Fruit fly (Drosophila melanogaster) whole organism, adult: ENCODE data around the gene CG8360.

Source experiments
- CG11617 ChIP-seq: fragments of 200-800 bp; sonication (Bioruptor generic); optimal IDR thresholded peaks from 2 replicates; lab custom pipeline; 2017; ENCODE audit warnings: mild to moderate bottlenecking, missing biosample characterization, missing genetic modification reagents, missing genetic modification characterization
- CG12768 ChIP-seq: fragments of 200-800 bp; sonication (Bioruptor generic); optimal IDR thresholded peaks from 2 replicates; lab custom pipeline; 2017; ENCODE audit warnings: missing biosample characterization, missing genetic modification characterization, mild to moderate bottlenecking, moderate library complexity, missing genetic modification reagents
- CG14711 ChIP-seq: fragments of 200-800 bp; sonication (Bioruptor generic); optimal IDR thresholded peaks from 2 replicates; lab custom pipeline; 2018; ENCODE audit warnings: missing biosample characterization, mild to moderate bottlenecking, missing genetic modification characterization, moderate library complexity
- CG1620 ChIP-seq: fragments of 200-800 bp; sonication (Bioruptor generic); optimal IDR thresholded peaks from 2 replicates; lab custom pipeline; 2016; ENCODE audit warnings: missing biosample characterization, missing genetic modification characterization
- CG33017 ChIP-seq: fragments of 200-800 bp; sonication (Bioruptor generic); optimal IDR thresholded peaks from 2 replicates; lab custom pipeline; 2018; ENCODE audit warnings: missing biosample characterization, mild to moderate bottlenecking, missing genetic modification characterization, moderate library complexity
- CG5204 ChIP-seq: fragments of 200-800 bp; sonication (Bioruptor generic); optimal IDR thresholded peaks from 2 replicates; lab custom pipeline; 2016; ENCODE audit warnings: missing biosample characterization, missing genetic modification characterization
- CG7045 ChIP-seq: fragments of 200-800 bp; sonication (Bioruptor generic); optimal IDR thresholded peaks from 2 replicates; lab custom pipeline; 2017; ENCODE audit warnings: missing biosample characterization, mild to moderate bottlenecking, missing genetic modification characterization
- CG7101 ChIP-seq: fragments of 200-800 bp; sonication (Bioruptor generic); optimal IDR thresholded peaks from 2 replicates; lab custom pipeline; 2018; ENCODE audit warnings: missing biosample characterization, mild to moderate bottlenecking, missing genetic modification characterization, moderate library complexity
- Clk ChIP-seq: fragments of 200-800 bp; sonication (Bioruptor generic); optimal IDR thresholded peaks from 2 replicates; lab custom pipeline; 2017; ENCODE audit warnings: missing biosample characterization, missing genetic modification characterization
- Crg-1 ChIP-seq: fragments of 200-800 bp; sonication (Bioruptor generic); optimal IDR thresholded peaks from 2 replicates; lab custom pipeline; 2016; ENCODE audit warnings: missing biosample characterization, missing genetic modification characterization
- Hr96 ChIP-seq: fragments of 200-800 bp; sonication (Bioruptor generic); optimal IDR thresholded peaks from 2 replicates; lab custom pipeline; 2016; ENCODE audit warnings: missing biosample characterization, missing genetic modification characterization
- Mnt ChIP-seq: fragments of 200-800 bp; sonication (Bioruptor generic); optimal IDR thresholded peaks from 2 replicates; lab custom pipeline; 2016; ENCODE audit warnings: missing biosample characterization, mild to moderate bottlenecking, missing genetic modification characterization
- bab1 ChIP-seq: fragments of 200-800 bp; sonication (Bioruptor generic); optimal IDR thresholded peaks from 3 replicates; lab custom pipeline; 2019; ENCODE audit warnings: missing biosample characterization, mild to moderate bottlenecking, missing genetic modification characterization, moderate library complexity
- cic ChIP-seq: fragments of 200-800 bp; sonication (Bioruptor generic); optimal IDR thresholded peaks from 2 replicates; lab custom pipeline; 2017; ENCODE audit warnings: missing biosample characterization, mild to moderate bottlenecking, missing genetic modification characterization, moderate library complexity
- cnc ChIP-seq, 2 experiments: fragments of >200 bp; optimal IDR thresholded peaks; 2 replicates each; lab custom pipeline; 2017
- kay ChIP-seq: fragments of 200-800 bp; sonication (Bioruptor generic); peaks from one replicate; lab custom pipeline; 2016; ENCODE audit warnings: missing biosample characterization, missing genetic modification characterization, borderline replicate concordance
- ovo ChIP-seq: fragments of 200-800 bp; sonication (Bioruptor generic); optimal IDR thresholded peaks from 2 replicates; lab custom pipeline; 2016; ENCODE audit warnings: missing biosample characterization, missing genetic modification characterization
- pad ChIP-seq: fragments of 200-800 bp; sonication (Bioruptor generic); optimal IDR thresholded peaks from 3 replicates; lab custom pipeline; 2017; ENCODE audit warnings: missing biosample characterization, missing genetic modification characterization, mild to moderate bottlenecking, moderate library complexity, missing genetic modification reagents
- tj ChIP-seq: fragments of 200-800 bp; sonication (Bioruptor generic); optimal IDR thresholded peaks from 3 replicates; lab custom pipeline; 2017; ENCODE audit warnings: missing biosample characterization, mild to moderate bottlenecking, missing genetic modification characterization, moderate library complexity
- toe ChIP-seq: fragments of 200-800 bp; sonication (Bioruptor generic); optimal IDR thresholded peaks from 2 replicates; lab custom pipeline; 2016; ENCODE audit warnings: missing biosample characterization, missing genetic modification characterization

The CG8360 gene

dm6 chr2L:8212666-8213270 is at the start of gene CG8360, which contains the start of gene CG8372:
TSS of gene CG8360 (plus strand) at chr2L:8212959.
TSS of gene CG8372 (minus strand) at chr2L:8212902.
- TF ChIP-seq Hr96 (peak; percentile 99), CG14711 (tag; lab: Kevin White, UChicago) (peak; percentile 96), tj (GFP tag; lab: Kevin White, UChicago) (peak; percentile 92), toe (GFP tag; lab: Kevin White, UChicago) (peak; percentile 99), CG1620 (GFP tag; lab: Kevin White, UChicago) (peak; percentile 99), ovo (GFP tag; lab: Kevin White, UChicago) (peak; percentile 98), CG33017 (tag; lab: Kevin White, UChicago) (peak; percentile 99), CG5204 (GFP tag; lab: Kevin White, UChicago) (peak; percentile 99), Clk (GFP tag; lab: Kevin White, UChicago) (peak; percentile 98), CG7101 (tag; lab: Kevin White, UChicago) (peak; percentile 99), pad (peak; percentile 92), CG7045 (GFP tag; lab: Kevin White, UChicago) (peak; percentile 99), cic (GFP tag; lab: Kevin White, UChicago) (peak; percentile 96), CG12768 (GFP tag; lab: Kevin White, UChicago) (peak; percentile 99), bab1 (GFP tag; lab: Kevin White, UChicago) (peak; percentile 98), cnc (optimal IDR thresholded peaks at IDR 0.05; lab: Kevin White, UChicago) (no peak), Crg-1 (peak; percentile 99), Mnt (GFP tag; lab: Kevin White, UChicago) (peak; percentile 98), CG11617 (GFP tag; lab: Kevin White, UChicago) (peak; percentile 98), kay (GFP tag; lab: Kevin White, UChicago) (peak; percentile 95)

- peak; percentile 5 for TF ChIP-seq cic (GFP tag; lab: Kevin White, UChicago)
- TF ChIP-seq kay (GFP tag; lab: Kevin White, UChicago), result no peak
- TF ChIP-seq tj (GFP tag; lab: Kevin White, UChicago), result peak; percentile 65
- TF ChIP-seq toe (GFP tag; lab: Kevin White, UChicago), result no peak
- TF ChIP-seq pad, result no peak
- no peak for TF ChIP-seq CG11617 (GFP tag; lab: Kevin White, UChicago)
- no peak for TF ChIP-seq cnc (optimal IDR thresholded peaks at IDR 0.05; lab: Kevin White, UChicago)
- TF ChIP-seq CG14711 (tag; lab: Kevin White, UChicago), result no peak
- no peak for TF ChIP-seq CG5204 (GFP tag; lab: Kevin White, UChicago)
- TF ChIP-seq Hr96, result no peak
- TF ChIP-seq CG7101 (tag; lab: Kevin White, UChicago), result no peak
- no peak for TF ChIP-seq CG33017 (tag; lab: Kevin White, UChicago)
- no peak for TF ChIP-seq Crg-1
- TF ChIP-seq CG12768 (GFP tag; lab: Kevin White, UChicago), result no peak
- peak; percentile 61 for TF ChIP-seq Mnt (GFP tag; lab: Kevin White, UChicago)
Measured at dm6 chr2L:8163025-8163351, 49.8 kb upstream of the CG8360 start, which contains the start of gene Piezo. TSS of gene Piezo (plus strand) at chr2L:8163073.

dm6 chr2L:8163588-8164166 is 49.1 kb upstream of the CG8360 start:
- TF ChIP-seq ovo (GFP tag; lab: Kevin White, UChicago) (no peak), CG12768 (GFP tag; lab: Kevin White, UChicago) (peak; percentile 78), Clk (GFP tag; lab: Kevin White, UChicago) (no peak), Hr96 (peak; percentile 34), CG5204 (GFP tag; lab: Kevin White, UChicago) (peak; percentile 33), cnc (optimal IDR thresholded peaks at IDR 0.05; lab: Kevin White, UChicago) (no peak), pad (peak; percentile 25), bab1 (GFP tag; lab: Kevin White, UChicago) (peak; percentile 33), cic (GFP tag; lab: Kevin White, UChicago) (peak; percentile 88), CG7101 (tag; lab: Kevin White, UChicago) (peak; percentile 38), toe (GFP tag; lab: Kevin White, UChicago) (peak; percentile 43), CG14711 (tag; lab: Kevin White, UChicago) (no peak), CG1620 (GFP tag; lab: Kevin White, UChicago) (no peak), Mnt (GFP tag; lab: Kevin White, UChicago) (peak; percentile 40), Crg-1 (peak; percentile 43), tj (GFP tag; lab: Kevin White, UChicago) (peak; percentile 58), CG7045 (GFP tag; lab: Kevin White, UChicago) (peak; percentile 70), kay (GFP tag; lab: Kevin White, UChicago) (no peak), CG33017 (tag; lab: Kevin White, UChicago) (peak; percentile 61), CG11617 (GFP tag; lab: Kevin White, UChicago) (peak; percentile 51)

- TF ChIP-seq tj (GFP tag; lab: Kevin White, UChicago), result no peak
- TF ChIP-seq kay (GFP tag; lab: Kevin White, UChicago), result peak; percentile 24
Measured at dm6 chr2L:8164219-8164618, 48.5 kb upstream of the CG8360 start.

- TF ChIP-seq Mnt (GFP tag; lab: Kevin White, UChicago), result no peak
- TF ChIP-seq kay (GFP tag; lab: Kevin White, UChicago), result peak; percentile 19
Measured at dm6 chr2L:8165800-8166576, 46.8 kb upstream of the CG8360 start.
